Fruit fly (Drosophila melanogaster) S2 (cell line): ENCODE data around the gene slp2.

Source experiments
- CG8478 ChIP-seq: fragments of >200 bp; optimal IDR thresholded peaks from 2 replicates; lab custom pipeline; 2018
- CTCF ChIP-seq, 2 experiments: fragments of >200 bp; optimal IDR thresholded peaks; 2 replicates each; lab custom pipeline; 2018

The slp2 gene

dm6 chr2L:3822462-3823065, 14.1 kb upstream of the slp2 start:
- TF ChIP-seq CG8478 (lab: Kevin White, UChicago), result no peak
- TF ChIP-seq CTCF (optimal IDR thresholded peaks at IDR 0.05; lab: Kevin White, UChicago), result no peak

- no peak for TF ChIP-seq CG8478 (lab: Kevin White, UChicago)
- no peak for TF ChIP-seq CTCF (optimal IDR thresholded peaks at IDR 0.05; lab: Kevin White, UChicago)
These were observed 12.8 kb upstream of the slp2 start for dm6 chr2L:3823835-3824234.

- TF ChIP-seq CTCF (optimal IDR thresholded peaks at IDR 0.05; lab: Kevin White, UChicago) (no peak), CG8478 (lab: Kevin White, UChicago) (no peak)
These were observed 11.2 kb upstream of the slp2 start, which contains the start of gene slp1 for dm6 chr2L:3825413-3825812. slp1 (plus strand) TSS chr2L:3825675.

- TF ChIP-seq CG8478 (lab: Kevin White, UChicago), result no peak
- no peak for TF ChIP-seq CTCF (optimal IDR thresholded peaks at IDR 0.05; lab: Kevin White, UChicago)
These were observed 9.1 kb upstream of the slp2 start for dm6 chr2L:3827406-3828133.

dm6 chr2L:3829220-3829619, 7.4 kb upstream of the slp2 start:
- TF ChIP-seq CG8478 (lab: Kevin White, UChicago) (no peak), CTCF (optimal IDR thresholded peaks at IDR 0.05; lab: Kevin White, UChicago) (no peak)

dm6 chr2L:3831694-3832093, 4.9 kb upstream of the slp2 start:
- TF ChIP-seq CTCF (optimal IDR thresholded peaks at IDR 0.05; lab: Kevin White, UChicago) (no peak), CG8478 (lab: Kevin White, UChicago) (no peak)

dm6 chr2L:3832249-3832675, 4.4 kb upstream of the slp2 start:
- TF ChIP-seq CTCF (optimal IDR thresholded peaks at IDR 0.05; lab: Kevin White, UChicago) (no peak), CG8478 (lab: Kevin White, UChicago) (no peak)

- TF ChIP-seq CTCF (optimal IDR thresholded peaks at IDR 0.05; lab: Kevin White, UChicago), result no peak
- TF ChIP-seq CG8478 (lab: Kevin White, UChicago), result no peak
These were observed 2.7 kb upstream of the slp2 start for dm6 chr2L:3833924-3834323.

dm6 chr2L:3835221-3835620, 1.4 kb upstream of the slp2 start:
- TF ChIP-seq CTCF (optimal IDR thresholded peaks at IDR 0.05; lab: Kevin White, UChicago), result no peak
- TF ChIP-seq CG8478 (lab: Kevin White, UChicago), result no peak

dm6 chr2L:3840975-3841374, 4.3 kb downstream of the slp2 start:
- TF ChIP-seq CG8478 (lab: Kevin White, UChicago) (no peak), CTCF (optimal IDR thresholded peaks at IDR 0.05; lab: Kevin White, UChicago) (no peak)

dm6 chr2L:3844135-3844534, 7.5 kb downstream of the slp2 start:
- TF ChIP-seq CG8478 (lab: Kevin White, UChicago) (no peak), CTCF (optimal IDR thresholded peaks at IDR 0.05; lab: Kevin White, UChicago) (no peak)

dm6 chr2L:3844898-3845713, 8.5 kb downstream of the slp2 start:
- TF ChIP-seq CG8478 (lab: Kevin White, UChicago) (no peak), CTCF (optimal IDR thresholded peaks at IDR 0.05; lab: Kevin White, UChicago) (no peak)

dm6 chr2L:3846520-3846919, 9.9 kb downstream of the slp2 start:
- TF ChIP-seq CG8478 (lab: Kevin White, UChicago), result no peak
- no peak for TF ChIP-seq CTCF (optimal IDR thresholded peaks at IDR 0.05; lab: Kevin White, UChicago)

dm6 chr2L:3847908-3848307, 11.3 kb downstream of the slp2 start:
- TF ChIP-seq CTCF (optimal IDR thresholded peaks at IDR 0.05; lab: Kevin White, UChicago), result no peak
- no peak for TF ChIP-seq CG8478 (lab: Kevin White, UChicago)

dm6 chr2L:3851308-3851707, 14.7 kb downstream of the slp2 start:
- TF ChIP-seq CTCF (optimal IDR thresholded peaks at IDR 0.05; lab: Kevin White, UChicago), result no peak
- no peak for TF ChIP-seq CG8478 (lab: Kevin White, UChicago)
